Fruit fly (Drosophila melanogaster) whole organism, wandering third instar larva: ENCODE results near the gene CG43091.

Source experiments
- CrebA ChIP-seq: fragments of 200-800 bp; sonication (Bioruptor generic); optimal IDR thresholded peaks from 2 replicates; lab custom pipeline; 2016; ENCODE audit warnings: missing biosample characterization, mild to moderate bottlenecking, missing genetic modification characterization, borderline replicate concordance
- Dfd ChIP-seq: fragments of >200 bp; optimal IDR thresholded peaks from 2 replicates; lab custom pipeline; 2017; ENCODE audit warnings: missing biosample characterization, missing genetic modification characterization
- Mio ChIP-seq: sonication (Bioruptor generic); optimal IDR thresholded peaks from 2 replicates; lab custom pipeline; 2016; ENCODE audit warnings: missing biosample characterization, missing genetic modification characterization
- usp ChIP-seq: fragments of >200 bp; optimal IDR thresholded peaks from 2 replicates; lab custom pipeline; 2017; ENCODE audit warnings: missing biosample characterization, missing genetic modification characterization

- TF ChIP-seq Mio (GFP tag; lab: Kevin White, UChicago): no peak
- no peak for TF ChIP-seq CrebA
- TF ChIP-seq usp (GFP tag; lab: Kevin White, UChicago): no peak
- TF ChIP-seq Dfd: no peak
Observed at dm6 chr3R:22793953-22794352, 25.4 kb upstream of the CG43091 start.
